Worm (Caenorhabditis elegans): ENCODE measurements around the gene B0507.9.

ce11 chrV:8758618-8759017 is 7.2 kb downstream of the B0507.9 start, which contains the start of gene B0507.7:
- no peak for TF ChIP-seq ceh-16 (tag; optimal IDR thresholded peaks at IDR 0.05)
- TF ChIP-seq blmp-1 (tag; optimal IDR thresholded peaks at IDR 0.05; ENCODE audit: insufficient read depth), result no peak
- TF ChIP-seq mdl-1 (tag; optimal IDR thresholded peaks at IDR 0.05), result no peak
- TF ChIP-seq skn-1 (tag; optimal IDR thresholded peaks at IDR 0.05), result no peak
- TF ChIP-seq nhr-77 (tag; optimal IDR thresholded peaks at IDR 0.05), result no peak
- no peak for TF ChIP-seq nhr-237 (tag; optimal IDR thresholded peaks at IDR 0.05)
- no peak for TF ChIP-seq unc-62 (GFP tag; optimal IDR thresholded peaks at IDR 0.05)
- TF ChIP-seq egl-27 (tag; optimal IDR thresholded peaks at IDR 0.05), result no peak
- TF ChIP-seq mbf-1 (tag; optimal IDR thresholded peaks at IDR 0.05), result no peak
- no peak for TF ChIP-seq ztf-11 (tag; optimal IDR thresholded peaks at IDR 0.05)
- TF ChIP-seq lin-13 (GFP tag; optimal IDR thresholded peaks at IDR 0.05), result no peak

All from whole organism, L2 larva.